Fruit fly (Drosophila melanogaster) whole organism, prepupa: Measurements from ENCODE around the gene CG10348.

ENCODE experiments used
- Blimp-1 ChIP-seq: fragments of 200-800 bp; sonication (Bioruptor generic); optimal IDR thresholded peaks from 3 replicates; lab custom pipeline; 2017; ENCODE audit warnings: missing biosample characterization, missing genetic modification characterization, mild to moderate bottlenecking, moderate library complexity, missing genetic modification reagents
- CG10631 ChIP-seq: fragments of 200-800 bp; sonication (Bioruptor generic); optimal IDR thresholded peaks from 2 replicates; lab custom pipeline; 2016; ENCODE audit warnings: missing biosample characterization, missing genetic modification characterization
- CG10669 ChIP-seq: fragments of 200-800 bp; sonication (Bioruptor generic); optimal IDR thresholded peaks from 3 replicates; lab custom pipeline; 2018; ENCODE audit warnings: missing biosample characterization, mild to moderate bottlenecking, missing genetic modification characterization, moderate library complexity
- CG11294 ChIP-seq: fragments of 200-800 bp; sonication (Bioruptor generic); IDR thresholded peaks from 2 replicates; pipeline ENCODE4 v1.3.6; 2022; ENCODE audit warnings: missing biosample characterization, missing genetic modification characterization
- CG11762 ChIP-seq: fragments of 200-800 bp; sonication (Bioruptor generic); optimal IDR thresholded peaks from 3 replicates; lab custom pipeline; 2016; ENCODE audit warnings: missing biosample characterization, missing genetic modification characterization; ENCODE audit not compliant: insufficient read depth
- CG11902 ChIP-seq: fragments of 200-800 bp; sonication (Bioruptor generic); optimal IDR thresholded peaks from 3 replicates; lab custom pipeline; 2016; ENCODE audit warnings: missing biosample characterization, missing genetic modification characterization
- CG31627 ChIP-seq: fragments of 200-800 bp; sonication (Bioruptor generic); optimal IDR thresholded peaks from 3 replicates; lab custom pipeline; 2016; ENCODE audit warnings: missing biosample characterization, missing genetic modification characterization
- CG6276 ChIP-seq: fragments of 200-800 bp; sonication (Bioruptor generic); optimal IDR thresholded peaks from 2 replicates; lab custom pipeline; 2017; ENCODE audit warnings: missing biosample characterization, mild to moderate bottlenecking, missing genetic modification characterization
- CG7368 ChIP-seq: fragments of 200-800 bp; sonication (Bioruptor generic); optimal IDR thresholded peaks from 3 replicates; lab custom pipeline; 2016; ENCODE audit warnings: missing biosample characterization, missing genetic modification characterization
- CG8119 ChIP-seq: fragments of 200-800 bp; sonication (Bioruptor generic); IDR thresholded peaks from 3 replicates; pipeline ENCODE4 v1.3.6; 2022; ENCODE audit warnings: missing biosample characterization, missing genetic modification characterization
- CG8319 ChIP-seq: fragments of 200-800 bp; sonication (Bioruptor generic); optimal IDR thresholded peaks from 3 replicates; lab custom pipeline; 2016; ENCODE audit warnings: missing biosample characterization, missing genetic modification characterization
- Eip75B ChIP-seq: fragments of 200-800 bp; sonication (Bioruptor generic); optimal IDR thresholded peaks from 3 replicates; lab custom pipeline; 2016; ENCODE audit warnings: missing biosample characterization, missing genetic modification characterization
- Eip78C ChIP-seq: fragments of 200-800 bp; sonication (Bioruptor generic); peaks from one replicate; lab custom pipeline; 2016; ENCODE audit warnings: missing biosample characterization, missing genetic modification characterization
- Ets21C ChIP-seq: fragments of 200-800 bp; sonication (Bioruptor generic); optimal IDR thresholded peaks from 3 replicates; lab custom pipeline; 2016; ENCODE audit warnings: missing biosample characterization, missing genetic modification characterization
- Ets96B ChIP-seq: fragments of 200-800 bp; optimal IDR thresholded peaks from 2 replicates; lab custom pipeline; 2019; ENCODE audit warnings: missing biosample characterization, mild to moderate bottlenecking, missing genetic modification characterization, moderate library complexity
- Gug ChIP-seq: fragments of 200-800 bp; sonication (Bioruptor generic); IDR thresholded peaks from 2 replicates; pipeline ENCODE4 v1.3.6; 2022; ENCODE audit warnings: missing biosample characterization, missing genetic modification characterization
- Hr38 ChIP-seq: sonication (Bioruptor generic); optimal IDR thresholded peaks from 2 replicates; lab custom pipeline; 2016; ENCODE audit warnings: missing biosample characterization, missing genetic modification characterization
- Hr39 ChIP-seq: fragments of 200-800 bp; sonication (Bioruptor generic); optimal IDR thresholded peaks from 2 replicates; lab custom pipeline; 2016; ENCODE audit warnings: missing biosample characterization, missing genetic modification characterization
- Hr4 ChIP-seq: fragments of 200-800 bp; sonication (Bioruptor generic); optimal IDR thresholded peaks from 3 replicates; lab custom pipeline; 2016; ENCODE audit warnings: missing biosample characterization, missing genetic modification characterization
- Met ChIP-seq: fragments of 200-800 bp; sonication (Bioruptor generic); optimal IDR thresholded peaks from 3 replicates; lab custom pipeline; 2016; ENCODE audit warnings: missing biosample characterization, missing genetic modification characterization
- Smox ChIP-seq: fragments of 200-800 bp; sonication (Bioruptor generic); optimal IDR thresholded peaks from 3 replicates; lab custom pipeline; 2016; ENCODE audit warnings: missing biosample characterization, missing genetic modification characterization
- Sox102F ChIP-seq: fragments of 200-800 bp; sonication (Bioruptor generic); optimal IDR thresholded peaks from 2 replicates; lab custom pipeline; 2016; ENCODE audit warnings: missing biosample characterization, mild to moderate bottlenecking, missing genetic modification characterization
- Sox14 ChIP-seq: fragments of 200-800 bp; sonication (Bioruptor generic); optimal IDR thresholded peaks from 3 replicates; lab custom pipeline; 2016; ENCODE audit warnings: missing biosample characterization, missing genetic modification characterization
- Sox15 ChIP-seq: fragments of 200-800 bp; sonication (Bioruptor generic); optimal IDR thresholded peaks from 3 replicates; lab custom pipeline; 2016; ENCODE audit warnings: missing biosample characterization, missing genetic modification characterization
- achi ChIP-seq: fragments of 200-800 bp; sonication (Bioruptor generic); optimal IDR thresholded peaks from 3 replicates; lab custom pipeline; 2016; ENCODE audit warnings: missing biosample characterization, missing genetic modification characterization
- acj6 ChIP-seq: fragments of 200-800 bp; sonication (Bioruptor generic); optimal IDR thresholded peaks from 3 replicates; lab custom pipeline; 2016; ENCODE audit warnings: missing biosample characterization, missing genetic modification characterization
- dsx ChIP-seq: fragments of 200-800 bp; optimal IDR thresholded peaks from 3 replicates; lab custom pipeline; 2019; ENCODE audit warnings: missing biosample characterization, mild to moderate bottlenecking, missing genetic modification characterization, moderate library complexity; ENCODE audit not compliant: poor library complexity, severe bottlenecking
- eg ChIP-seq: fragments of 200-800 bp; sonication (Bioruptor generic); IDR thresholded peaks from 3 replicates; pipeline ENCODE4 v1.3.6; 2022; ENCODE audit warnings: missing biosample characterization, missing genetic modification characterization
- esn ChIP-seq: fragments of 200-800 bp; sonication (Bioruptor generic); optimal IDR thresholded peaks from 2 replicates; lab custom pipeline; 2016; ENCODE audit warnings: missing biosample characterization, mild to moderate bottlenecking, missing genetic modification characterization, moderate library complexity
- fd85E ChIP-seq: fragments of 200-800 bp; sonication (Bioruptor generic); optimal IDR thresholded peaks from 3 replicates; lab custom pipeline; 2016; ENCODE audit warnings: missing biosample characterization, missing genetic modification characterization
- lz ChIP-seq: fragments of 200-800 bp; sonication (Bioruptor generic); optimal IDR thresholded peaks from 3 replicates; lab custom pipeline; 2016; ENCODE audit warnings: missing biosample characterization, missing genetic modification characterization
- net ChIP-seq: fragments of 200-800 bp; sonication (Bioruptor generic); optimal IDR thresholded peaks from 3 replicates; lab custom pipeline; 2016; ENCODE audit warnings: missing biosample characterization, missing genetic modification characterization
- pdm3 ChIP-seq: fragments of 200-800 bp; sonication (Bioruptor generic); optimal IDR thresholded peaks from 3 replicates; lab custom pipeline; 2016; ENCODE audit warnings: missing biosample characterization, missing genetic modification characterization
- svp ChIP-seq: fragments of 200-800 bp; sonication (Bioruptor generic); peaks from one replicate; lab custom pipeline; 2016; ENCODE audit warnings: missing biosample characterization, missing genetic modification characterization
- topi ChIP-seq: fragments of 200-800 bp; sonication (Bioruptor generic); optimal IDR thresholded peaks from 3 replicates; lab custom pipeline; 2016; ENCODE audit warnings: missing biosample characterization, missing genetic modification characterization
- vri ChIP-seq: fragments of 200-800 bp; sonication (Bioruptor generic); optimal IDR thresholded peaks from 3 replicates; lab custom pipeline; 2016; ENCODE audit warnings: missing biosample characterization, mild to moderate bottlenecking, missing genetic modification characterization

CG10348 gene

dm6 chr2L:18732291-18732690, at the start of gene CG10348:
CG10348 (minus strand) TSS chr2L:18732524.
- TF ChIP-seq svp (GFP tag; lab: Kevin White, UChicago) (no peak), CG7368 (GFP tag; lab: Kevin White, UChicago) (no peak), Blimp-1 (no peak), pdm3 (GFP tag; lab: Kevin White, UChicago) (no peak), Met (no peak), vri (GFP tag; lab: Kevin White, UChicago) (no peak), dsx (GFP tag; lab: Kevin White, UChicago) (no peak), Sox102F (no peak), Hr4 (GFP tag; lab: Kevin White, UChicago) (no peak), Hr38 (no peak)

dm6 chr2L:18780911-18781545, 48.7 kb upstream of the CG10348 start:
- TF ChIP-seq Smox (GFP tag; lab: Kevin White, UChicago): no peak
- TF ChIP-seq net (GFP tag; lab: Kevin White, UChicago): no peak
- TF ChIP-seq topi: no peak
- no peak for TF ChIP-seq CG8119
- no peak for TF ChIP-seq CG8319 (GFP tag; lab: Kevin White, UChicago)
- TF ChIP-seq Ets21C: no peak
- TF ChIP-seq esn (GFP tag; lab: Kevin White, UChicago): no peak
- TF ChIP-seq Hr39 (GFP tag; lab: Kevin White, UChicago): no peak
- no peak for TF ChIP-seq Sox15 (GFP tag; lab: Kevin White, UChicago)
- no peak for TF ChIP-seq Gug
- no peak for TF ChIP-seq achi (GFP tag; lab: Kevin White, UChicago)
- no peak for TF ChIP-seq acj6
- TF ChIP-seq lz (GFP tag; lab: Kevin White, UChicago): no peak
- no peak for TF ChIP-seq CG11294
- TF ChIP-seq Eip75B (GFP tag; lab: Kevin White, UChicago): no peak
- no peak for TF ChIP-seq Sox14 (GFP tag; lab: Kevin White, UChicago)
- no peak for TF ChIP-seq CG11902 (GFP tag; lab: Kevin White, UChicago)
- no peak for TF ChIP-seq CG7368 (GFP tag; lab: Kevin White, UChicago)
- no peak for TF ChIP-seq CG10631 (GFP tag; lab: Kevin White, UChicago)
- TF ChIP-seq CG31627 (GFP tag; lab: Kevin White, UChicago): no peak

- TF ChIP-seq CG6276 (GFP tag; lab: Kevin White, UChicago) (no peak), pdm3 (GFP tag; lab: Kevin White, UChicago) (no peak), Eip78C (GFP tag; lab: Kevin White, UChicago) (peak; percentile 32), fd85E (GFP tag; lab: Kevin White, UChicago) (no peak), Hr39 (GFP tag; lab: Kevin White, UChicago) (no peak)
Observed at dm6 chr2L:18777442-18777841, 45.1 kb upstream of the CG10348 start.

dm6 chr2L:18776559-18776958, 44.2 kb upstream of the CG10348 start:
- peak; percentile 41 for TF ChIP-seq Eip78C (GFP tag; lab: Kevin White, UChicago)
- no peak for TF ChIP-seq CG11762 (GFP tag; lab: Kevin White, UChicago)
- TF ChIP-seq CG10669: no peak
- no peak for TF ChIP-seq Ets96B (tag; lab: Kevin White, UChicago)
- no peak for TF ChIP-seq eg
- TF ChIP-seq net (GFP tag; lab: Kevin White, UChicago): no peak
